Worm (Caenorhabditis elegans): Measurements from ENCODE around the gene C07A9.10.

The C07A9.10 gene

DNA sequence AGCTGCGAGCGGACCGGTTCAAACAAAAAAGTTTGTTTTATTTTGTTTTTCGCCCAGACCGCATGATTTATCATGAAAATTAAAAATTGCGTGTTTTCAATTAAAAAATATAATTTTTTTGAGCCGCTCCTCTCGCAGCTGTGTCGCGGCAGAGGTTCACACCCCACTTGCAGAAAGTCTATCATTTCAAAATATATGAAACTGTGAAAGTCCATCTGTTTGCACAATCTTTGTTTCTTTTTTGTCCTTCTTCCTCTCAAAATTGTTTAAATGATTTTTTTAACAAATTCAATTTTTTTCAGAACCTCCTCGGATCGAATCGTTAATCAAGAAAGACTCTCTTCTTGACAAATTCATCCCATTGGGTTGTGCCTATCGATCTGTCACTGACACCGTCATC is 13.7 kb upstream of the C07A9.10 start, which contains the start of gene tlk-1:
Gene tlk-1 (plus strand): TSS at position 301 of the 400 bp plus-strand sequence.
- TF ChIP-seq unc-62 (GFP tag; optimal IDR thresholded peaks at IDR 0.05) (no peak), ama-1 (optimal IDR thresholded peaks at IDR 0.05) (no peak), mml-1 (tag; optimal IDR thresholded peaks at IDR 0.05) (no peak), fkh-10 (GFP tag; optimal IDR thresholded peaks at IDR 0.05) (no peak), R02D3.7 (tag; optimal IDR thresholded peaks at IDR 0.05) (no peak), nfya-1 (tag; optimal IDR thresholded peaks at IDR 0.05; ENCODE audit: insufficient read depth) (no peak), nhr-67 (tag; optimal IDR thresholded peaks at IDR 0.05) (no peak), elt-2 (tag; optimal IDR thresholded peaks at IDR 0.05) (no peak), ceh-9 (tag; optimal IDR thresholded peaks at IDR 0.05) (no peak)

DNA sequence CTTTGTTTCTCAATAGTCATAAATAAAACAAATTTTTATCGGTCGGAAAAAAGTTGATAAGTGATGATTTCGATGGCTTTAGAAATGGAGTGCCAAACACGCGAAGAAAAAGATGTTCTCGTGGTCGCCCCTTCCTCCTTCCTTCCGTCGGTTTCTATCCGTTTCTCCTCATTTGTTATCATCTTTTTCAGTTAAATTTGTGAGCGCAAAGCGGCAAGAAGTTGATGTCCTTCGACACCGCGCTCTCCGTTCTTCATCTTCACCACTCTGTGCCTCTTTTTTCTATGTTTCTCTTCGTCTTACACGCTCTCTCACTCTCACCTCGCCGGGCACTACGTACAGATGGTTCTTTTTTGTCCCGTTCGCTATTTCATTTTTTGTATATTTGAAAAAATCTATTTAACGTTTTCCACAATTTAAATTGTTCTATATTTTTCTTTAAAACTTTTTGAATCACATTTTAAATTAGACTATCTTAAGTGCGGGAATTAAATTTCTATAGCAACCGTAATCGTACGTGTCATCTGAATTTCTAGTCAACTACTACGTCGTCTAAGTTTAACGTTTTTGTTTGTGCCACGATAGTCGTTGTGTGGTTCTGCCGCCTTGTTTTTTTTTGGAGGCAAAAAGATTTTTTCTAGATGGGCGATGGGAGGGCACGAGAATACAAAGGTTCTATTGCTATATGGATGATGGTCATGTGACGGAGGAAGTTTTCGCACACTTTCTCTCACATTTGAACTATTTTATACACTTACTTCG is 13.0 kb upstream of the C07A9.10 start:
- TF ChIP-seq sea-2 (GFP tag; optimal IDR thresholded peaks at IDR 0.05) (no peak), ama-1 (optimal IDR thresholded peaks at IDR 0.05) (peak; percentile 34), lin-39 (tag; optimal IDR thresholded peaks at IDR 0.05) (peak; percentile 20), egl-5 (tag; optimal IDR thresholded peaks at IDR 0.05) (no peak), hmg-11 (tag; optimal IDR thresholded peaks at IDR 0.05) (peak; percentile 16), elt-2 (tag; optimal IDR thresholded peaks at IDR 0.05) (peak; percentile 7), nhr-23 (tag; optimal IDR thresholded peaks at IDR 0.05) (peak; percentile 8), nhr-28 (tag; optimal IDR thresholded peaks at IDR 0.05) (no peak), nhr-25 (tag; optimal IDR thresholded peaks at IDR 0.05) (peak; percentile 49), nfya-1 (tag; optimal IDR thresholded peaks at IDR 0.05; ENCODE audit: insufficient read depth) (peak; percentile 61), fkh-2 (tag; optimal IDR thresholded peaks at IDR 0.05) (no peak), egl-27 (tag; optimal IDR thresholded peaks at IDR 0.05) (no peak), ztf-4 (tag; optimal IDR thresholded peaks at IDR 0.05) (no peak), eor-1 (tag; optimal IDR thresholded peaks at IDR 0.05) (no peak)

DNA sequence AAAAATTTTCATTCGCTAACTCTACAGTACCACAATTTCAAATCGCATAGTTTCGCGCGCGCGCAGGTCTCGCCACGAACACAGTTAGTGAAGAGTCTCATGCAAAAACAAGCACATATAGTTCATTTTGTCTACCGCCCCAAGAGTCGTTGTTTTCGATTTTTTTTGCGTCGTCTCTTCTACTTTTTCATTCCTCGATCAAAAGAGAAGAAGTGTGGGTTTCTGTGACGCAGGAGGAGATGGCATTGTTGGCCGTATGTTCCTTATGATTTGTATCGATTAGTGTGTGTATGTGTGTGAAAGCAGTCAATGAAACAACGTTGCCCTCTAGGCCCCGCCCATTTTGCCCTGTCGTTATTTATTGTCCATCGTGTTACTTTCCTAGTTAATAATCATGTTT is 12.0 kb upstream of the C07A9.10 start:
- TF ChIP-seq nhr-25 (tag; optimal IDR thresholded peaks at IDR 0.05), result peak; percentile 29
- TF ChIP-seq nfya-1 (tag; optimal IDR thresholded peaks at IDR 0.05; ENCODE audit: insufficient read depth), result peak; percentile 23
- no peak for TF ChIP-seq nhr-23 (tag; optimal IDR thresholded peaks at IDR 0.05)
- peak; percentile 41 for TF ChIP-seq ama-1 (optimal IDR thresholded peaks at IDR 0.05)

DNA sequence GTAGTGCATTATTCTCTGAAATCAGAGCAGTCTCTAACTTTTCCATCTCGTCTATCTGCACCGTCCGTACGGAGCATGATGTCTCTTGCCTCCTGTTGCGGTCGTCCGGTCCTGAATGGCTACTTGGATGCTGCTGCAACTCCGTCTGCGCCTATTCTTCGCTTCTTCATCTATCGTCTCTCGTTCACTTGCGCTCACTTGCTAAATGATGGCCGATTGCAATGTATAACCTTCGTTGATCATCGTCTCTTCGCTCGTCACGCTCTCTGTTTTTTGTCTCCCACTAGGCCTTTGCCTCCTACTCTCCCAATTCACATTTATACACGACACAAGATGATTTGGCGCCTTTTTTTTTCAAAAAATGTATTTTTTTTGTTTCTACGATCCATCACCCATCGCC is 11.5 kb upstream of the C07A9.10 start:
- TF ChIP-seq nhr-77 (tag; optimal IDR thresholded peaks at IDR 0.05) (no peak), R02D3.7 (tag; optimal IDR thresholded peaks at IDR 0.05) (no peak), nhr-12 (tag; optimal IDR thresholded peaks at IDR 0.05) (no peak), unc-39 (tag; optimal IDR thresholded peaks at IDR 0.05) (no peak), fos-1 (tag; optimal IDR thresholded peaks at IDR 0.05) (no peak), ceh-9 (tag; optimal IDR thresholded peaks at IDR 0.05) (no peak), nhr-23 (tag; optimal IDR thresholded peaks at IDR 0.05) (peak; percentile 37), ZK546.5 (tag; optimal IDR thresholded peaks at IDR 0.05) (no peak), egl-5 (tag; optimal IDR thresholded peaks at IDR 0.05) (no peak), elt-2 (tag; optimal IDR thresholded peaks at IDR 0.05) (peak; percentile 23), nhr-28 (tag; optimal IDR thresholded peaks at IDR 0.05) (no peak), jun-1 (tag; optimal IDR thresholded peaks at IDR 0.05) (peak; percentile 1), mdl-1 (tag; optimal IDR thresholded peaks at IDR 0.05) (no peak), eor-1 (tag; optimal IDR thresholded peaks at IDR 0.05) (no peak), zag-1 (tag; optimal IDR thresholded peaks at IDR 0.05) (no peak), nhr-67 (tag; optimal IDR thresholded peaks at IDR 0.05) (no peak), nhr-237 (tag; optimal IDR thresholded peaks at IDR 0.05) (no peak), sea-2 (GFP tag; optimal IDR thresholded peaks at IDR 0.05) (no peak), lin-39 (tag; optimal IDR thresholded peaks at IDR 0.05) (peak; percentile 93), snpc-4 (tag; optimal IDR thresholded peaks at IDR 0.05) (peak; percentile 59), tbx-2 (tag; optimal IDR thresholded peaks at IDR 0.05) (peak; percentile 18), lsy-12 (tag; optimal IDR thresholded peaks at IDR 0.05) (no peak), elt-3 (tag; optimal IDR thresholded peaks at IDR 0.05) (no peak), unc-62 (GFP tag; optimal IDR thresholded peaks at IDR 0.05) (no peak), daf-12 (tag; optimal IDR thresholded peaks at IDR 0.05) (no peak), pha-4 (tag; optimal IDR thresholded peaks at IDR 0.05) (peak; percentile 56), ceh-28 (tag; optimal IDR thresholded peaks at IDR 0.05) (no peak), fkh-2 (tag; optimal IDR thresholded peaks at IDR 0.05) (no peak), egl-27 (tag; optimal IDR thresholded peaks at IDR 0.05) (no peak), ceh-16 (tag; optimal IDR thresholded peaks at IDR 0.05) (no peak), nhr-11 (tag; optimal IDR thresholded peaks at IDR 0.05) (no peak), pqm-1 (tag; optimal IDR thresholded peaks at IDR 0.05) (peak; percentile 45), ceh-82 (tag; optimal IDR thresholded peaks at IDR 0.05) (no peak), ama-1 (optimal IDR thresholded peaks at IDR 0.05) (peak; percentile 12), nfya-1 (tag; optimal IDR thresholded peaks at IDR 0.05; ENCODE audit: insufficient read depth) (peak; percentile 89), skn-1 (tag; optimal IDR thresholded peaks at IDR 0.05) (peak; percentile 42), nhr-76 (tag; optimal IDR thresholded peaks at IDR 0.05) (no peak), mml-1 (tag; optimal IDR thresholded peaks at IDR 0.05) (no peak), aly-2 (tag; optimal IDR thresholded peaks at IDR 0.05) (no peak), elt-1 (tag; optimal IDR thresholded peaks at IDR 0.05) (peak; percentile 21)
